Fruit fly (Drosophila melanogaster) Kc167 (cell line): ENCODE data around the gene vsg.

ENCODE experiments used
- Myc ChIP-seq: fragments of >200 bp; optimal IDR thresholded peaks from 2 replicates; lab custom pipeline; 2017; ENCODE audit warnings: missing external identifiers
- Sin3A ChIP-seq: fragments of >200 bp; optimal IDR thresholded peaks from 2 replicates; lab custom pipeline; 2018; ENCODE audit warnings: missing external identifiers
- h ChIP-seq: fragments of >200 bp; optimal IDR thresholded peaks from 3 replicates; lab custom pipeline; 2018; ENCODE audit warnings: missing external identifiers
- insv ChIP-seq: fragments of >200 bp; optimal IDR thresholded peaks from 3 replicates; lab custom pipeline; 2018; ENCODE audit warnings: missing external identifiers
- psq ChIP-seq: fragments of >200 bp; optimal IDR thresholded peaks from 2 replicates; lab custom pipeline; 2017; ENCODE audit warnings: missing external identifiers
- ttk ChIP-seq: sonication (Bioruptor generic); optimal IDR thresholded peaks from 2 replicates; lab custom pipeline; 2017; ENCODE audit warnings: missing external identifiers

The vsg gene

DNA sequence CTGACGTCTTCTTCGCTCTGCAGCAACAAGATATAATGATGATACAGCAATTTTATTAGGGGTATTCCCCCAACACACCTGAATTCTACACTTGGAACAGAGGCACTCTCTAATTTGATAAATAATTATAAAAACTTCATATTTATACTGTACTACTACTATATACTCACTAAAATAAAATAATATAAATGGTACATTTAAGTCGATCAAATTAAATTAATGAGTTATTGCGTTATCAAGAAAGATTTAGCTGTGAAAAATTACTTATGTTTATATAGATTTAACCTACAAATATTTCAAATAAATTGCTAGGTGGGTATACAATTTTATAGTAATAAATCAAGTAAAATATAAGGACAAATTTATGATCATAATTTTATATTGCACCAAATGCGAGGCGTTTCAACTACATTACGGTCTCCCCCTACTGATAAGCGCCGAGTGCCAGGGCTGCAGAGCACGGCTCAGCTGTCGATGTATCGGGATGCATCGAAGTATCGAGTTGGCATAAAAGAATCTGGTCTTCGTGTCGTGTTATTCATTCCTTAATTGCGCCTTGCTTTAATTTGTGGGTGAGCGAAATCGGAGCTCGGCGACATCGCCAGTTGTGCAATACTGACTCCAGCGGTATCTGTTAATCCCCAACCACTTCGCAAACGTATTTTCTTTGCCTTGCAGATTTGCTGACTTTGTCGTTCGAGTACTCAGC lies at the start of gene vsg:
Gene vsg (plus strand): TSS at position 497 of the 709 bp plus-strand sequence.
- no peak for TF ChIP-seq insv
- no peak for TF ChIP-seq psq
- no peak for TF ChIP-seq ttk (lab: Kevin White, UChicago)
- no peak for TF ChIP-seq h
- no peak for TF ChIP-seq Sin3A (lab: Kevin White, UChicago)
- no peak for TF ChIP-seq Myc (lab: Kevin White, UChicago)

dm6 chr3L:9671372-9671771 lies 42.8 kb upstream of the vsg start:
- TF ChIP-seq Myc (lab: Kevin White, UChicago) (no peak), ttk (lab: Kevin White, UChicago) (no peak), insv (no peak), psq (no peak), Sin3A (lab: Kevin White, UChicago) (no peak), h (no peak)

DNA sequence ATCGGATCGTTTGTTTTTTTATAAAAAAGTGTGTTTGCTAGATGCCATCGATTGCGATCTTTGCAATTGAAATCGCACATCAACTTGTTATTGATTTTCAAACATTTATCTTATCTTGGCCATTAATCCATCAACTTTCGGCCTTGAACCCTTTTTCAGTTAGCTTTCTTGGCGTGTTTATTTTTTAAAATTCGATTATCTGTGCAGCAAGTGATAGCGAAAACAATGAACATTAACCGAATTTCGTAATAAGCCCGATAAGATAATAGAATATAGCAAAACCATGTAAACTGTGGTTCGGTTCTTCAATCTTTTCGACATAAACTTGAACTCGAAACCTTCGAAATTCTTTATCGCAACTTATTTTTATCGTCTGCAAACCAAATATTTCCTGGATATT lies 39.8 kb upstream of the vsg start:
- TF ChIP-seq h (no peak), psq (no peak), Myc (lab: Kevin White, UChicago) (no peak), ttk (lab: Kevin White, UChicago) (no peak), Sin3A (lab: Kevin White, UChicago) (no peak), insv (no peak)

DNA sequence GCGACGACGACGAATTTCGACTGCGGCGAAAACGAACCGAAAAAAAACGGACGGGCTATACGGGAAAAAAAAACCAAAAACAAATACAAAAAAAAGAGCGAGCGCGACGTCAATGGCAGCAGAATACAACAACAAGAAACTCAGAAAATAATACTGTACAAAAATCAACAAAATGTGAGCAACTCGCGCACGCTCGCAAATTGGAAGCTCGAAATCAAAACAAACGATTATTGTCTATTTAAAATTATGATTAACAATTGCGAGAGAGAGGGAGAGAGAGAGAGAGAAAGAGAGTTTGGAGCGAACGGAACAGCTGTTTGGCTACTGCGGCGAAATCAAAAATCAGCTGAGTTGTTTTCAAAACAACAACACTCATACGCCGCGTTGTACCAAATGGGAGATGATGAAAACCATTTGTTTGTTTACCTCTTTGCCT lies 38.6 kb upstream of the vsg start:
- TF ChIP-seq h: no peak
- TF ChIP-seq ttk (lab: Kevin White, UChicago): no peak
- no peak for TF ChIP-seq psq
- TF ChIP-seq insv: no peak
- no peak for TF ChIP-seq Myc (lab: Kevin White, UChicago)
- no peak for TF ChIP-seq Sin3A (lab: Kevin White, UChicago)

DNA sequence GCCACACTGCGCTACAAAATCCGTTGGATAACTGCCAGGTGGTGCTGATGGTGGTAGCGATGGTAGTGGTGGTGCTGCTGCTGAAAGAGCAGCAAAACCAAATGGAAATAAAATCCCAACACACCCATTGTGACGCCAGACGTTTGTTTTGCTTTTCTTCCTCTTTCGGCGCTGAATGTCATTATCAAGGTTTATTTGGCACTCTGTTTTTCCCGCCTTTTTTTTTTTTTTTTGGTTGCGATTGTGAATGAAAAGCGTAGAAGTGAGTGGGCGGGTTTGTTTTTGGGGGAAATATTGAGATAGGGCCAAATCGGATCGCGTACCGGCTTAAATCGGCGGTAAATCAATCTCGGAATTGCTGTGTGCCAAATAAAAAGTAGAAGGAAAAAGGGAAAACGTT lies 36.9 kb upstream of the vsg start:
- TF ChIP-seq Myc (lab: Kevin White, UChicago) (no peak), psq (no peak), ttk (lab: Kevin White, UChicago) (no peak), insv (no peak), h (no peak), Sin3A (lab: Kevin White, UChicago) (no peak)

- TF ChIP-seq Sin3A (lab: Kevin White, UChicago) (no peak), psq (no peak), h (no peak), ttk (lab: Kevin White, UChicago) (no peak), Myc (lab: Kevin White, UChicago) (no peak), insv (no peak)
These were observed 36.1 kb upstream of the vsg start for dm6 chr3L:9678007-9678497.

DNA sequence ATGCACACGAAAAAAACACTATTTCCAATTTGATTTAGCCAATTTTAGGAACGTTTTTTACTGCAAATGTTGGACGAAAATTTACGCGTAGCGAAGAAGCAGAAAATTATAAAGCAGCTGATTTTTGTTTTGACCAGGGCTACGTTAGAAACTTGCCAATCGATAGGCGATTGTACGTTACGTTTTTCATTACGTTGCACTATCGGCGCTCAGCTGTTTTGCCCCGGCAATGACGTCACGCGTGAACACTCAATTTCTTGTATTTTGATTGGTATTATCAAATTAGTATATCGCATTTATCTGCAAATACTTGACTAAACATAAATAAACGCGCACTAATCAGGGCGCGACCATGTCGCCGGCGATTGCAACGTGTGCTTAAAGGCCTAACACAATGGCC lies 35.1 kb upstream of the vsg start, which contains the start of the genes fry and CG16717:
Gene fry (minus strand): TSS at position 110 of the 400 bp plus-strand sequence.
Gene CG16717 (plus strand): TSS at position 208 of the 400 bp plus-strand sequence.
- TF ChIP-seq Myc (lab: Kevin White, UChicago) (no peak), insv (no peak), psq (no peak), ttk (lab: Kevin White, UChicago) (no peak), h (no peak), Sin3A (lab: Kevin White, UChicago) (no peak)

DNA sequence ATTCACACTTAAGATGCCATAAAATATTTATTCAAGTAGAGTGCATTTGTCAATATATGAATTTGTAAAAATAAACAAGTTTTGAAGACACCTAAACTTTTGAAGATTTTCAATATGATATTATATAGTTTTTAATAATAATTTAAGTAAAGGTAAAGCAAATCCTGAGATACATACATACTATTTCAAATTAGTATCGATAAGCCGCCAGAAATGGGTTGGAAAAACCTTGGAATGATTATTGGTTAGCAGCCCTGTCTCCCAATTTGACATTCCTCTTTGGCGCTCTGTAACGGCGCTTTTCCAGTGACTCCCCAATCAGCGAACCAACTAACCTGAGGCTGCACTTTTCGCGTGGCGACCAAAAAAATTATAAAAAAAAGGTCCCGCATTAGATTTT lies 33.2 kb upstream of the vsg start, which contains the start of gene alphaTub67C:
Gene alphaTub67C (plus strand): TSS at position 301 of the 400 bp plus-strand sequence.
- no peak for TF ChIP-seq ttk (lab: Kevin White, UChicago)
- TF ChIP-seq Sin3A (lab: Kevin White, UChicago): no peak
- TF ChIP-seq psq: no peak
- no peak for TF ChIP-seq insv
- TF ChIP-seq h: no peak
- no peak for TF ChIP-seq Myc (lab: Kevin White, UChicago)

dm6 chr3L:9684871-9685270 lies 29.3 kb upstream of the vsg start, which contains the start of gene CG16719:
Gene CG16719 (plus strand): TSS chr3L:9685171.
- no peak for TF ChIP-seq Sin3A (lab: Kevin White, UChicago)
- TF ChIP-seq psq: no peak
- TF ChIP-seq insv: no peak
- no peak for TF ChIP-seq ttk (lab: Kevin White, UChicago)
- TF ChIP-seq Myc (lab: Kevin White, UChicago): no peak
- no peak for TF ChIP-seq h

dm6 chr3L:9687536-9687935 lies 26.6 kb upstream of the vsg start:
- TF ChIP-seq psq (no peak), ttk (lab: Kevin White, UChicago) (no peak), Sin3A (lab: Kevin White, UChicago) (no peak), Myc (lab: Kevin White, UChicago) (no peak), h (no peak), insv (no peak)

- TF ChIP-seq Sin3A (lab: Kevin White, UChicago) (no peak), ttk (lab: Kevin White, UChicago) (no peak), Myc (lab: Kevin White, UChicago) (no peak), h (no peak), insv (no peak), psq (no peak)
These were observed 25.4 kb upstream of the vsg start for dm6 chr3L:9688674-9689073.

DNA sequence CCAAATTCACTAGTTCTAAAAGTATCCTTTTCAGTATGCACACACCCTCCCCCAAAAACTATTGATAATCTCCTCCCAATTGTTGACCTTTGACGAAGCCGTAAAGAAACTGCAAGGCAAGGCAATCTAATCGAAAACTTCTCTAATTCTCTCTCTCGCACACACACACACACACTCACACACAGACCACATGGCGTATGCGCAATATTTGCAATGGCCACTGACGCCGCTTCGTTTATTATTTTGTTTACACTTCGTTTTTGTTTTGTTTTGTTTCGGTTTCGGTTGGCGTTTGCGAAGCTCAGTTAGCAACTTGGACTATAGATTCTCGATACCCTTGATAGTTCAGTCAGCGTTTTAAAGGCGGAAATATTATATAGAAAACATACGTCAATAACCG lies 24.3 kb upstream of the vsg start:
- no peak for TF ChIP-seq Myc (lab: Kevin White, UChicago)
- TF ChIP-seq psq: no peak
- TF ChIP-seq insv: no peak
- TF ChIP-seq Sin3A (lab: Kevin White, UChicago): no peak
- no peak for TF ChIP-seq ttk (lab: Kevin White, UChicago)
- no peak for TF ChIP-seq h
